Fruit fly (Drosophila melanogaster) whole organism, prepupa: ENCODE results near the gene CG8560.

Experiments used
- CG6808 ChIP-seq: fragments of 200-800 bp; sonication (Bioruptor generic); optimal IDR thresholded peaks from 3 replicates; lab custom pipeline; 2017; ENCODE audit warnings: missing biosample characterization, missing genetic modification characterization, mild to moderate bottlenecking, moderate library complexity, missing genetic modification reagents
- CG8319 ChIP-seq: fragments of 200-800 bp; sonication (Bioruptor generic); optimal IDR thresholded peaks from 3 replicates; lab custom pipeline; 2016; ENCODE audit warnings: missing biosample characterization, missing genetic modification characterization
- Sox102F ChIP-seq: fragments of 200-800 bp; sonication (Bioruptor generic); optimal IDR thresholded peaks from 2 replicates; lab custom pipeline; 2016; ENCODE audit warnings: missing biosample characterization, mild to moderate bottlenecking, missing genetic modification characterization

DNA sequence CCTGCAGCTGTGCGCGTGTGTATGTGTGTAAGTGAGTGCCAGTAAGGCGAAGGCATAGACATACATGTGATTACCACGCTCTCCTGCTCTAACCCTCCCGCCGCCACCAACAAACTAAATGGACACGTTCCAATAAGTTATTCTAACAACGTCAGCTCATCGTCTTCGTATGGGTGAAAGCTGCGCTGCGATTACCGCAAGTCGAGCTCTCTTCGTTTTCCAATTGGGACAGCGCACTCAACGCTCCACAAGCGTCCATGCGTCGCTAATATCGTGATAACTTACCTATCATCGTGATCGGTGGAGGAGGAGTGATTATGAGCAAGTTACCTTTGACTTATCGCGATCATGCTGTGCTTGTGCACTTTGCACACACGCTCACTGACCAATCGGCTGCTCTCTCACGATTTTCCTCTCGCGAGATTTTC lies 42.9 kb downstream of the CG8560 start:
- TF ChIP-seq Sox102F (GFP tag; lab: Kevin White, UChicago): no peak
- TF ChIP-seq CG6808 (GFP tag; lab: Kevin White, UChicago): peak; percentile 82
- peak; percentile 20 for TF ChIP-seq CG8319 (GFP tag; lab: Kevin White, UChicago)
